Fruit fly (Drosophila melanogaster): ENCODE results near the gene CG7606.

The CG7606 gene

DNA sequence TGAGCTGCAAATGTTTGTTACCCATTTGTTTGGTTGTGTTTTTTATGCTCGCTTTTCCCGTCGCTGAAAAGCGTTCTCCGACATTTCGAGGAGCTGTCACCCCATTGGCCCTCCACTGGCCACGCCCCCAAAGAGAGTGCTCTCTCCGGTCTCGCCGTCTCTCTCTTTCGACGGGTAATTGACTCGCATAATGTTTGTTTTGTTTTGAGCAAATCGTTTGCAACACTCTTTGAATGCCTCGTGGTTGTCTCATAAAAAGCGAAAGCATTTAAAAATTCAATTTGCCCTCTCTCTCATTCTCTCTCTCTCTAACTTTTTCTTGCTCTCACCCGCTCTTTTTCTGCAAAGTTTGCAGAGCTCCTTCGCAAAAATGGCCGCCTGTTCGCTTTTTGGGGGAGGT lies 38.8 kb upstream of the CG7606 start (continued):
- no peak for TF ChIP-seq CG6765 (GFP tag; optimal IDR thresholded peaks at IDR 0.05)
- no peak for TF ChIP-seq sob (GFP tag; IDR thresholded peaks at IDR 0.05)
- no peak for TF ChIP-seq CG6654 (GFP tag; optimal IDR thresholded peaks at IDR 0.05)
- TF ChIP-seq Abd-B (GFP tag; optimal IDR thresholded peaks at IDR 0.05): no peak
- TF ChIP-seq BtbVII (GFP tag; optimal IDR thresholded peaks at IDR 0.05): no peak
- TF ChIP-seq CG14860 (GFP tag; IDR thresholded peaks at IDR 0.05; ENCODE audit: partially characterized antibody): no peak
- no peak for TF ChIP-seq Hr39 (optimal IDR thresholded peaks at IDR 0.05)
- TF ChIP-seq cg (GFP tag; optimal IDR thresholded peaks at IDR 0.05): peak; percentile 34
- no peak for TF ChIP-seq CkIIα-i1 (GFP tag; IDR thresholded peaks at IDR 0.05)
- no peak for TF ChIP-seq Fer2 (tag; optimal IDR thresholded peaks at IDR 0.05)
- TF ChIP-seq z (GFP tag; IDR thresholded peaks at IDR 0.05): 0 out of 3 replicates have a peak, but pooled peaks have one; percentile 25
- TF ChIP-seq CG13123 (GFP tag; optimal IDR thresholded peaks at IDR 0.05): no peak
- TF ChIP-seq CTCF (GFP tag; optimal IDR thresholded peaks at IDR 0.05): no peak
- no peak for TF ChIP-seq Taf1 (GFP tag; IDR thresholded peaks at IDR 0.05)
- peak; percentile 35 for TF ChIP-seq abd-A (tag; optimal IDR thresholded peaks at IDR 0.05)
- TF ChIP-seq hth (optimal IDR thresholded peaks at IDR 0.05): no peak
- TF ChIP-seq ssp (GFP tag; IDR thresholded peaks at IDR 0.05): no peak
- TF ChIP-seq BEAF-32 (GFP tag; optimal IDR thresholded peaks at IDR 0.05): no peak
- peak; percentile 96 for TF ChIP-seq Nf-YC (tag; optimal IDR thresholded peaks at IDR 0.05)
- no peak for TF ChIP-seq CG2889 (GFP tag; IDR thresholded peaks at IDR 0.05)
- TF ChIP-seq D (optimal IDR thresholded peaks at IDR 0.05): no peak
- no peak for TF ChIP-seq D (GFP tag; optimal IDR thresholded peaks at IDR 0.05)
- no peak for TF ChIP-seq CG4404 (GFP tag; IDR thresholded peaks at IDR 0.05)
- peak in 1 of 2 experiments; percentile 11 for TF ChIP-seq tll (GFP tag; optimal IDR thresholded peaks at IDR 0.05)
- no peak for TF ChIP-seq slp2 (GFP tag; optimal IDR thresholded peaks at IDR 0.05)
- no peak for TF ChIP-seq bcd (GFP tag; optimal IDR thresholded peaks at IDR 0.05)
- TF ChIP-seq salm (tag; optimal IDR thresholded peaks at IDR 0.05): no peak
- TF ChIP-seq CG31441 (GFP tag; IDR thresholded peaks at IDR 0.05): no peak
- no peak for TF ChIP-seq CG8359 (GFP tag; optimal IDR thresholded peaks at IDR 0.05; ENCODE audit: borderline replicate concordance)
- TF ChIP-seq unc-4 (GFP tag; IDR thresholded peaks at IDR 0.05; ENCODE audit: partially characterized antibody): no peak
- peak; percentile 86 for TF ChIP-seq pfk (GFP tag; optimal IDR thresholded peaks at IDR 0.05)
- no peak for TF ChIP-seq corto (GFP tag; optimal IDR thresholded peaks at IDR 0.05)
- no peak for TF ChIP-seq C15 (GFP tag; IDR thresholded peaks at IDR 0.05)
- TF ChIP-seq Max (GFP tag; optimal IDR thresholded peaks at IDR 0.05): no peak
- peak; percentile 74 for TF ChIP-seq yki (optimal IDR thresholded peaks at IDR 0.05)
- TF ChIP-seq Rfx (GFP tag; IDR thresholded peaks at IDR 0.05): no peak
- no peak for TF ChIP-seq CG7987 (GFP tag; optimal IDR thresholded peaks at IDR 0.05)
- TF ChIP-seq Jarid2 (GFP tag; optimal IDR thresholded peaks at IDR 0.05): no peak
- no peak for TF ChIP-seq CG15073 (GFP tag; optimal IDR thresholded peaks at IDR 0.05)
- peak; percentile 96 for TF ChIP-seq Nf-YB (GFP tag; optimal IDR thresholded peaks at IDR 0.05)

DNA sequence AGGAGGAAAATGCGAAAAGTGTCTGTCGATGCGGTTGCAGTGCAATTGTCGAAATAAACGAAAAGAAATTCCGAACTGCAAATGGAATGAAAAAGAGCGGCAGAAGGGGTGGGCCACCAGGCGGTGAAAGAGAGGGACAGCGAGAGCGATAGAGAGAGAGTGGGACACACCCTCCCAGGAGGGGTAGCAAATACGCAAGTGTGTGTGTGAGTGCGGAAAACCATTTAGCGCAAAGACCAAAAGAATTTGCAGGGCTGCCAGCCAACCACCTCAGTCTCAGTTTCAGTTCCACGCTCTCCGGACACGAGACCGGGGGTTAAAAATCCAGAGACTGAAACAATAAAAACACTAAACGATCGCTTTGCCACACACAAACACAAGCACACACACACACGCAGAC lies 37.7 kb upstream of the CG7606 start, which contains the start of gene Hmx:
TSS of gene Hmx (plus strand) at position 301 of the 400 bp plus-strand sequence.
- TF ChIP-seq CG30403 (GFP tag; optimal IDR thresholded peaks at IDR 0.05) (no peak), D19A (tag; optimal IDR thresholded peaks at IDR 0.05) (no peak), lilli (GFP tag; optimal IDR thresholded peaks at IDR 0.05) (no peak), CG31365 (tag; optimal IDR thresholded peaks at IDR 0.05) (no peak), CG13424 (tag; optimal IDR thresholded peaks at IDR 0.05) (no peak), Trl (optimal IDR thresholded peaks at IDR 0.05) (peak; percentile 55 to 71), Trl (GFP tag; optimal IDR thresholded peaks at IDR 0.05) (no peak), so (GFP tag; IDR thresholded peaks at IDR 0.05) (no peak), CG1832 (GFP tag; optimal IDR thresholded peaks at IDR 0.05) (peak; percentile 52), CG18476 (GFP tag; optimal IDR thresholded peaks at IDR 0.05) (no peak), Bteb2 (GFP tag; optimal IDR thresholded peaks at IDR 0.05) (no peak), CG14710 (tag; optimal IDR thresholded peaks at IDR 0.05) (no peak), CG10147 (GFP tag; optimal IDR thresholded peaks at IDR 0.05) (no peak), CG10267 (tag; optimal IDR thresholded peaks at IDR 0.05) (no peak), lola (GFP tag; optimal IDR thresholded peaks at IDR 0.05) (no peak), CG4820 (GFP tag; optimal IDR thresholded peaks at IDR 0.05) (no peak)
